Worm (Caenorhabditis elegans) whole organism, late embryonic: ENCODE data around the gene C06G4.6.

Source experiments
- C08G9.2 ChIP-seq: sonication (generic microtip); optimal IDR thresholded peaks from 2 replicates; lab custom pipeline; 2016; ENCODE audit warnings: mild to moderate bottlenecking, missing genetic modification characterization, moderate library complexity, missing compliant biosample characterization
- C38D4.7 ChIP-seq: fragments of 200-800 bp; sonication (Bioruptor generic); optimal IDR thresholded peaks from 2 replicates; lab custom pipeline; 2018; ENCODE audit warnings: mild to moderate bottlenecking, missing genetic modification characterization, moderate library complexity, missing compliant biosample characterization
- F13H6.1 ChIP-seq: sonication (generic microtip); optimal IDR thresholded peaks from 2 replicates; lab custom pipeline; 2016; ENCODE audit warnings: missing genetic modification characterization, missing compliant biosample characterization
- K02D7.2 ChIP-seq: sonication (generic microtip); optimal IDR thresholded peaks from 2 replicates; lab custom pipeline; 2017; ENCODE audit warnings: mild to moderate bottlenecking, missing genetic modification characterization, missing compliant biosample characterization
- ahr-1 ChIP-seq: sonication (generic microtip); optimal IDR thresholded peaks from 2 replicates; lab custom pipeline; 2016; ENCODE audit warnings: missing genetic modification characterization, missing compliant biosample characterization
- ama-1 ChIP-seq: fragments of 150-350 bp; optimal IDR thresholded peaks from 2 replicates; lab custom pipeline; 2014
- ceh-14 ChIP-seq: sonication (generic microtip); optimal IDR thresholded peaks from 2 replicates; lab custom pipeline; 2016; ENCODE audit warnings: missing genotype, missing genetic modification characterization, missing compliant biosample characterization
- ceh-18 ChIP-seq: sonication (generic microtip); optimal IDR thresholded peaks from 2 replicates; lab custom pipeline; 2016; ENCODE audit warnings: missing genetic modification characterization, missing compliant biosample characterization
- ceh-2 ChIP-seq: sonication (generic microtip); optimal IDR thresholded peaks from 2 replicates; lab custom pipeline; 2016; ENCODE audit warnings: missing genotype, missing genetic modification characterization, missing compliant biosample characterization
- ceh-24 ChIP-seq: sonication (generic microtip); optimal IDR thresholded peaks from 2 replicates; lab custom pipeline; 2016; ENCODE audit warnings: mild to moderate bottlenecking, missing genetic modification characterization, missing compliant biosample characterization
- ceh-31 ChIP-seq: sonication (generic microtip); optimal IDR thresholded peaks from 2 replicates; lab custom pipeline; 2016; ENCODE audit warnings: missing genetic modification characterization, missing compliant biosample characterization
- ceh-34 ChIP-seq: sonication (generic microtip); optimal IDR thresholded peaks from 2 replicates; lab custom pipeline; 2016; ENCODE audit warnings: mild to moderate bottlenecking, missing genetic modification characterization, missing compliant biosample characterization
- ceh-45 ChIP-seq: fragments of 200-800 bp; sonication (Bioruptor generic); IDR thresholded peaks from 2 replicates; pipeline ENCODE4 v1.3.6; 2022; ENCODE audit warnings: missing genetic modification reagents, missing genetic modification characterization, missing compliant biosample characterization
- ceh-6 ChIP-seq: fragments of 200-800 bp; sonication (Bioruptor generic); optimal IDR thresholded peaks from 2 replicates; lab custom pipeline; 2018; ENCODE audit warnings: mild to moderate bottlenecking, missing genetic modification characterization, missing compliant biosample characterization
- dmd-4 ChIP-seq: sonication (generic microtip); optimal IDR thresholded peaks from 2 replicates; lab custom pipeline; 2016; ENCODE audit warnings: borderline replicate concordance, missing genetic modification characterization, missing compliant biosample characterization
- dve-1 ChIP-seq: sonication (generic microtip); optimal IDR thresholded peaks from 2 replicates; lab custom pipeline; 2017; ENCODE audit warnings: antibody characterized with exemption, mild to moderate bottlenecking, missing genetic modification characterization, missing compliant biosample characterization
- fax-1 ChIP-seq: sonication (generic microtip); optimal IDR thresholded peaks from 2 replicates; lab custom pipeline; 2016; ENCODE audit warnings: missing genotype, missing genetic modification characterization, missing compliant biosample characterization
- fkh-10 ChIP-seq: fragments of 150-350 bp; optimal IDR thresholded peaks from 2 replicates; lab custom pipeline; 2014; ENCODE audit warnings: missing biosample characterization, missing genetic modification reagents, missing genetic modification characterization
- fkh-6 ChIP-seq: sonication (generic microtip); optimal IDR thresholded peaks from 2 replicates; lab custom pipeline; 2016; ENCODE audit warnings: missing genetic modification characterization, missing compliant biosample characterization
- gmeb-2 ChIP-seq: sonication (generic microtip); optimal IDR thresholded peaks from 2 replicates; lab custom pipeline; 2016; ENCODE audit warnings: missing genetic modification characterization, inconsistent platforms, missing compliant biosample characterization
- hlh-13 ChIP-seq: fragments of 200-800 bp; sonication (Bioruptor generic); optimal IDR thresholded peaks from 2 replicates; lab custom pipeline; 2018; ENCODE audit warnings: mild to moderate bottlenecking, missing genetic modification characterization, missing compliant biosample characterization
- hlh-15 ChIP-seq: sonication (generic microtip); optimal IDR thresholded peaks from 2 replicates; lab custom pipeline; 2016; ENCODE audit warnings: missing genetic modification characterization, missing compliant biosample characterization
- hlh-6 ChIP-seq: sonication (generic microtip); optimal IDR thresholded peaks from 2 replicates; lab custom pipeline; 2016; ENCODE audit warnings: missing genotype, missing genetic modification characterization, missing compliant biosample characterization
- hlh-8 ChIP-seq: sonication (generic microtip); optimal IDR thresholded peaks from 2 replicates; lab custom pipeline; 2016; ENCODE audit warnings: missing genotype, missing genetic modification characterization, missing compliant biosample characterization
- lim-6 ChIP-seq: sonication (generic microtip); optimal IDR thresholded peaks from 2 replicates; lab custom pipeline; 2016; ENCODE audit warnings: missing genetic modification characterization, missing compliant biosample characterization
- lin-11 ChIP-seq: fragments of 200-800 bp; sonication (Bioruptor generic); optimal IDR thresholded peaks from 2 replicates; lab custom pipeline; 2018; ENCODE audit warnings: mild to moderate bottlenecking, missing genetic modification characterization, missing compliant biosample characterization
- nfya-1 ChIP-seq: sonication (generic microtip); optimal IDR thresholded peaks from 2 replicates; lab custom pipeline; 2017; ENCODE audit warnings: missing genetic modification characterization, mild to moderate bottlenecking, missing compliant biosample characterization, antibody characterized with exemption, moderate library complexity
- nhr-11 ChIP-seq: fragments of 150-350 bp; optimal IDR thresholded peaks from 2 replicates; lab custom pipeline; 2014; ENCODE audit warnings: missing biosample characterization, missing genetic modification characterization
- npax-4 ChIP-seq: sonication (generic microtip); optimal IDR thresholded peaks from 2 replicates; lab custom pipeline; 2016; ENCODE audit warnings: missing genetic modification characterization, missing compliant biosample characterization
- odd-2 ChIP-seq: sonication (generic microtip); optimal IDR thresholded peaks from 2 replicates; lab custom pipeline; 2017; ENCODE audit warnings: antibody characterized with exemption, mild to moderate bottlenecking, missing genetic modification characterization, missing compliant biosample characterization
- pax-1 ChIP-seq: fragments of 150-350 bp; optimal IDR thresholded peaks from 2 replicates; lab custom pipeline; 2014; ENCODE audit warnings: missing biosample characterization, missing genetic modification characterization
- pha-2 ChIP-seq: sonication (generic microtip); optimal IDR thresholded peaks from 2 replicates; lab custom pipeline; 2017; ENCODE audit warnings: mild to moderate bottlenecking, missing genetic modification characterization, missing compliant biosample characterization
- pha-4 ChIP-seq: fragments of 150-350 bp; optimal IDR thresholded peaks from 2 replicates; lab custom pipeline; 2018; ENCODE audit warnings: missing biosample characterization, missing genetic modification reagents, missing genetic modification characterization
- pqm-1 ChIP-seq: sonication (generic microtip); optimal IDR thresholded peaks from 2 replicates; lab custom pipeline; 2016; ENCODE audit warnings: missing genetic modification characterization, missing compliant biosample characterization
- pros-1 ChIP-seq: fragments of 150-350 bp; optimal IDR thresholded peaks from 2 replicates; lab custom pipeline; 2014; ENCODE audit warnings: missing biosample characterization, missing genetic modification reagents, missing genetic modification characterization
- ref-2 ChIP-seq: sonication (generic microtip); optimal IDR thresholded peaks from 2 replicates; lab custom pipeline; 2016; ENCODE audit warnings: missing genetic modification characterization, missing compliant biosample characterization
- rnt-1 ChIP-seq: sonication (generic microtip); optimal IDR thresholded peaks from 2 replicates; lab custom pipeline; 2016; ENCODE audit warnings: missing genetic modification characterization, missing compliant biosample characterization
- sox-2 ChIP-seq: fragments of 200-800 bp; sonication (Bioruptor generic); IDR thresholded peaks from 2 replicates; pipeline ENCODE4 v1.3.6; 2022; ENCODE audit warnings: missing genetic modification reagents, missing genetic modification characterization, missing compliant biosample characterization
- sox-4 ChIP-seq: sonication (generic microtip); optimal IDR thresholded peaks from 2 replicates; lab custom pipeline; 2017; ENCODE audit warnings: mild to moderate bottlenecking, missing genetic modification characterization, inconsistent platforms, missing compliant biosample characterization
- tbx-2 ChIP-seq: sonication (generic microtip); optimal IDR thresholded peaks from 2 replicates; lab custom pipeline; 2016; ENCODE audit warnings: missing genetic modification characterization, missing compliant biosample characterization
- ttx-3 ChIP-seq: sonication (generic microtip); optimal IDR thresholded peaks from 2 replicates; lab custom pipeline; 2016; ENCODE audit warnings: missing genetic modification reagents, missing genetic modification characterization, missing compliant biosample characterization
- unc-42 ChIP-seq: sonication (generic microtip); optimal IDR thresholded peaks from 2 replicates; lab custom pipeline; 2016; ENCODE audit warnings: missing genotype, missing genetic modification characterization, missing compliant biosample characterization
- unc-55 ChIP-seq: sonication (generic microtip); optimal IDR thresholded peaks from 2 replicates; lab custom pipeline; 2017; ENCODE audit warnings: missing biosample characterization, missing genetic modification reagents, missing genetic modification characterization
- zip-5 ChIP-seq: sonication (generic microtip); optimal IDR thresholded peaks from 2 replicates; lab custom pipeline; 2016; ENCODE audit warnings: missing genetic modification characterization, missing compliant biosample characterization

Gene C06G4.6

DNA sequence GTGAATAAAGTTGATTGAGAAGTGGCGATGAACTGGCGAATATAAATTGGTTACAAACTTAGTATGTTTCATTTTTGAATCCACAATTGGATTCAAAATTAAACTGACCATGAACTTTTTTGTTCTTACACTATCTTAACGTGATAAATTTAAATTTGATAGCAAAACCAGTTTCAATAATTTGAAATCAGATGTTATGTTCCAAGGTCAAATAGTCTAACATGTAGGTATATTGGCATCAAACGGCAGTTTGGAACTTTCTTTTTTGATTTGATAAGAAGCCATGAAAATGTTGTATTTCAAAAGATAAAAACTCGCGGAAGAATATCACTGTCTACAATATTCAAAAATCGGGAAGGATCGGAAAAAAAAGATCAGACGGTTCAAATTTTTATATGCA is 31.9 kb downstream of the C06G4.6 start:
- TF ChIP-seq ceh-6 (GFP tag; lab: Kevin White, UChicago) = no peak
- no peak for TF ChIP-seq ceh-14 (tag; lab: Kevin White, UChicago)
- TF ChIP-seq fax-1 (tag; lab: Kevin White, UChicago) = no peak
- no peak for TF ChIP-seq ceh-34 (tag; lab: Kevin White, UChicago)
- no peak for TF ChIP-seq pax-1 (tag; lab: Kevin White, UChicago)

DNA sequence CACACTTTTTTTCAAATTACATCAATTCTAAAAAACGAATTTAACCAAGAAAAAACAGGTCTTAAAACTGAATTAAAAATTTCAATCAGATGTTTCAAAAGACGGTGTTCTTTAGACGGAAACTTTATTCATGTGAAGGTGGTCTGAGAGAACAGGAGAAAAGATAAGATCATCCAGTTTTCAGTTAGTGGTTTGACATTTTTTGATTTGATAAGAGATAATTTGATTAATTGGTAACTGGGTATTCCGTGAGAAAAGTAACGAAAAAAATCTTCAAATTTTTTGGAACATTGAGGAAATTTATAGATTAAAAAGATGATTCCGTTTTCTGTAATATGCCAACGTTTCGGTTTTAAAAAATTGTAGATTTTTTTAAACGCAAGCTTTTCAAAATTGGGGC is 32.3 kb downstream of the C06G4.6 start:
- TF ChIP-seq ref-2 (tag; lab: Kevin White, UChicago) = no peak
- no peak for TF ChIP-seq K02D7.2 (tag; lab: Kevin White, UChicago)
- TF ChIP-seq C38D4.7 (GFP tag; lab: Kevin White, UChicago) = no peak
- no peak for TF ChIP-seq fkh-6 (tag; lab: Kevin White, UChicago)
- TF ChIP-seq rnt-1 (tag; lab: Kevin White, UChicago) = no peak
- no peak for TF ChIP-seq nfya-1 (tag; lab: Kevin White, UChicago)
- no peak for TF ChIP-seq lim-6
- TF ChIP-seq unc-55 (GFP tag; lab: Kevin White, UChicago) = no peak

DNA sequence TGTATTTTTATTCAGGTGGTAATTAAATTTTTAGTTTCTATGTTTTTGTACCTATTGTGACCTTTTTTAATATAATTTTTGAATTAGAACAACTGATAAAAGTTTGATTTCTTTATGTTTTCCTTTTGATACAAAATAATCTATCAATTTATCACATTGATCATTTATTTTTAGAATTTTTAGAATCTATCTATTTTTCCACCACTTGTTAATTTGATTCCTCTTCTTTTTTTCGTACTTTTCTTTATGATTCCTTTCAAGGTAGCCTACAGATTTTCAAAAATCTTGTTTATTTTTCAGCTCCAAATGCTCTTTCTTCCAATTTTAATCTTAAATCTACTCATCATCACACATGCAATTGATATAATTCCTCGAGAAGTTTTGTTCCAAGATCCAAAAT is 33.8 kb downstream of the C06G4.6 start, which contains the start of gene dpf-6:
Gene dpf-6, plus strand, starts transcription at position 301 of the 400 bp plus-strand sequence.
- TF ChIP-seq ama-1 (lab: Kevin White, UChicago) (no peak), unc-42 (tag; lab: Kevin White, UChicago) (no peak), pros-1 (tag; lab: Kevin White, UChicago) (no peak), hlh-8 (tag; lab: Kevin White, UChicago) (no peak), nhr-11 (tag; lab: Kevin White, UChicago) (no peak), hlh-6 (tag; lab: Kevin White, UChicago) (no peak), pha-4 (tag; lab: Kevin White, UChicago) (no peak), pax-1 (tag; lab: Kevin White, UChicago) (no peak), fax-1 (tag; lab: Kevin White, UChicago) (no peak), ceh-18 (tag; lab: Kevin White, UChicago) (no peak), ahr-1 (no peak), ceh-24 (tag; lab: Kevin White, UChicago) (no peak), ceh-31 (no peak), F13H6.1 (no peak), pha-2 (tag; lab: Kevin White, UChicago) (no peak), sox-4 (tag; lab: Kevin White, UChicago) (no peak), pqm-1 (tag; lab: Kevin White, UChicago) (no peak), fkh-6 (tag; lab: Kevin White, UChicago) (no peak), hlh-13 (no peak)
- TF ChIP-seq, all 69 proteins: peak for 0

DNA sequence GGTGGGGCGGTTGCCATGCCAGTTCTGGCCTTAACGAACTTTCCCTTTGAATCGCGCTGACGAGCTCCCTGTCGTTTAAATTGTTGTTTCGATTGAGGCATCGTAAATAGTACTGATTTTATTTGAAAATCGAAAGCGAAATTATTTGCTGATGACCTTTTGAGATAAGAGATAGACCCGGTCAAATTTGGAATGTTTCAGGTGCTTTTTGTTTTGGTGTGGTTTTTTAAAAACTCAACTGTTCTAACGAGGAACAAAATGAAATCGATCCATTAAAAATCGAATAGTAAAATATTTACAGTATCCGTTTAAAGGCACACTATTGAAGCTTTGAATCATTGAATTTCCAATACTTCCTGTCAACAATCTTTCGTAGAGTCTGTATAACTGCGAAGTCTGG is 38.6 kb downstream of the C06G4.6 start, which contains the start of gene K12H4.6:
Gene K12H4.6, minus strand, starts transcription at position 101 of the 400 bp plus-strand sequence.
- TF ChIP-seq unc-55 (GFP tag; lab: Kevin White, UChicago) (no peak), pha-2 (tag; lab: Kevin White, UChicago) (no peak), dve-1 (tag; lab: Kevin White, UChicago) (no peak), ceh-6 (GFP tag; lab: Kevin White, UChicago) (no peak), pros-1 (tag; lab: Kevin White, UChicago) (no peak), zip-5 (tag; lab: Kevin White, UChicago) (no peak), hlh-13 (no peak), fkh-10 (GFP tag; lab: Kevin White, UChicago) (no peak), lim-6 (no peak), ceh-45 (no peak), ttx-3 (tag; lab: Kevin White, UChicago) (no peak), hlh-15 (tag; lab: Kevin White, UChicago) (no peak)
- TF ChIP-seq, all 69 proteins: peak for 0

DNA sequence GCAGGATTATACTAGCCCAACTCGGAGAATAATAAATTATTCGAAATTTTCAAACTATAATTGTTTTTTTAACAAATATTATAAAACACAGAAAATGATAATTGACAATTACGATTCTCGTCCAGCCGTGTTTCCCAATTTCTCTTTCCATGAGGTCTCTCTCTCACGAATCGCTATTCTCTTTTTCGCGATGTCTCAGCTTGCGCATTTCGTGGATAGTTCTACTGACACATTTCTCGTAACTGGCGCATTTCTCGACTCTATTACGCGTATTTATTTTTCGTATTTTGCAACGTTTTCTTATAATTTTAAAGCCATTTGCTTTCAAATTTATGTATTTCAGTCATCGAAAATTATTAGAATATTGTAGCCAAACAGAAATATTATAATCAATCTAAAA is 39.6 kb downstream of the C06G4.6 start:
- TF ChIP-seq ceh-2 (tag; lab: Kevin White, UChicago) = peak; percentile 100
- TF ChIP-seq npax-4 (tag; lab: Kevin White, UChicago) = peak; percentile 99
- peak; percentile 53 for TF ChIP-seq pros-1 (tag; lab: Kevin White, UChicago)
- peak; percentile 100 for TF ChIP-seq ttx-3 (tag; lab: Kevin White, UChicago)
- TF ChIP-seq C08G9.2 (tag; lab: Kevin White, UChicago) = peak; percentile 100
- TF ChIP-seq lin-11 = peak; percentile 96
- TF ChIP-seq gmeb-2 (tag; lab: Kevin White, UChicago) = peak; percentile 99
- peak; percentile 98 for TF ChIP-seq ceh-6 (GFP tag; lab: Kevin White, UChicago)
- TF ChIP-seq nhr-11 (tag; lab: Kevin White, UChicago) = no peak
- peak; percentile 100 for TF ChIP-seq tbx-2 (tag; lab: Kevin White, UChicago)
- no peak for TF ChIP-seq odd-2
- TF ChIP-seq sox-2 (GFP tag; lab: Robert Waterston, UW) = peak; percentile 97
- TF ChIP-seq nfya-1 (tag; lab: Kevin White, UChicago) = peak; percentile 98
- peak; percentile 99 for TF ChIP-seq fkh-6 (tag; lab: Kevin White, UChicago)
- peak; percentile 98 for TF ChIP-seq ceh-24 (tag; lab: Kevin White, UChicago)
- TF ChIP-seq zip-5 (tag; lab: Kevin White, UChicago) = peak; percentile 100
- TF ChIP-seq fax-1 (tag; lab: Kevin White, UChicago) = peak; percentile 100
- peak; percentile 100 for TF ChIP-seq dmd-4
